Worm (Caenorhabditis elegans): Measurements from ENCODE around the gene cct-1.

Gene cct-1

ce11 chrII:8225914-8226313 is 40.7 kb downstream of the cct-1 start:
- TF ChIP-seq ztf-22 (GFP tag; optimal IDR thresholded peaks at IDR 0.05) (no peak), B0261.1 (tag; optimal IDR thresholded peaks at IDR 0.05) (no peak), lin-35 (GFP tag; optimal IDR thresholded peaks at IDR 0.05) (no peak), sdz-38 (tag; optimal IDR thresholded peaks at IDR 0.05) (no peak)

ce11 chrII:8226475-8226874 is 41.2 kb downstream of the cct-1 start:
- no peak for TF ChIP-seq ztf-6 (GFP tag; IDR thresholded peaks at IDR 0.05)
- TF ChIP-seq nhr-80 (tag; optimal IDR thresholded peaks at IDR 0.05) = peak; percentile 44
- peak; percentile 13 for TF ChIP-seq lin-54 (GFP tag; optimal IDR thresholded peaks at IDR 0.05)
- TF ChIP-seq ekl-4 (GFP tag; IDR thresholded peaks at IDR 0.05) = peak; percentile 14; the same call in 1 of the 2 replicates
- TF ChIP-seq unc-62 (GFP tag; optimal IDR thresholded peaks at IDR 0.05) = no peak
- peak; percentile 49; the same call in 1 of the 2 replicates for TF ChIP-seq hmg-1.2 (GFP tag; IDR thresholded peaks at IDR 0.05)
- TF ChIP-seq attf-5 (GFP tag; optimal IDR thresholded peaks at IDR 0.05) = no peak
- no peak for TF ChIP-seq mel-28 (tag; optimal IDR thresholded peaks at IDR 0.05; ENCODE audit: borderline replicate concordance)
- no peak for TF ChIP-seq F33H1.4 (GFP tag; IDR thresholded peaks at IDR 0.05)
- no peak for TF ChIP-seq egl-44 (GFP tag; IDR thresholded peaks at IDR 0.05)
- 0 out of 2 replicates have a peak, but pooled peaks have one; percentile 16 for TF ChIP-seq Y79H2A.3 (GFP tag; conservative IDR thresholded peaks at IDR 0.05)
- TF ChIP-seq lin-35 (GFP tag; optimal IDR thresholded peaks at IDR 0.05) = no peak

DNA sequence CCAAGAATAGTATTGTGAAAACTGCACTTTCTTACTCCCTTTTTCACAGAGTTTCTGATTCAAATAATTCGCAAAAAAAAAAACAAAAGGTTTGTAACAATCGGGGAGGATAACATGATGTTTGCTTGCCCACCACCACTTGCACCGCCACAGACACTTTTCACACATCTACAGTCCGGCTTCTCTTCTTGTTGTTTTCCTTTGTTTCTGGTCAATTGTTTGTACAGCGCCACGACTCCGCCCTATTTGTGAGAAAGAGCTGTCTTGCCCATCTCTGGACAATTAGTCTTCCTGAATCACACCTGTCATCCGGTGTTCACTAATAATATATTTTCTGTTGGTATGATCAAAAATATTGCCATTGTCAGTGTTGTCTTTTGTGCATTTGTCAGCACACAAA is 45.7 kb downstream of the cct-1 start, which contains the start of gene M110.9:
M110.9 (plus strand) TSS at position 301 of the 400 bp plus-strand sequence.
- TF ChIP-seq mes-4 (tag; optimal IDR thresholded peaks at IDR 0.05) (no peak), madf-3 (GFP tag; IDR thresholded peaks at IDR 0.05) (0 out of 2 replicates have a peak, but pooled peaks have one; percentile 27), hlh-12 (tag; optimal IDR thresholded peaks at IDR 0.05) (no peak), nfyb-1 (GFP tag; IDR thresholded peaks at IDR 0.05) (no peak), ekl-4 (GFP tag; IDR thresholded peaks at IDR 0.05) (no peak), mxl-1 (tag; optimal IDR thresholded peaks at IDR 0.05) (no peak)

ce11 chrII:8232489-8232888 is 47.2 kb downstream of the cct-1 start, which contains the start of gene M110.7:
Gene M110.7 (plus strand): TSS chrII:8232789.
- TF ChIP-seq efl-1 (GFP tag; optimal IDR thresholded peaks at IDR 0.05) (no peak), hmg-20 (GFP tag; IDR thresholded peaks at IDR 0.05) (no peak), Y67H2A.10 (GFP tag; conservative IDR thresholded peaks at IDR 0.05) (no peak), bed-2 (GFP tag; IDR thresholded peaks at IDR 0.05) (no peak), ZK185.1 (tag; optimal IDR thresholded peaks at IDR 0.05; ENCODE audit: poor library complexity, severe bottlenecking) (no peak), let-607 (tag; optimal IDR thresholded peaks at IDR 0.05) (no peak), dox-1 (GFP tag; IDR thresholded peaks at IDR 0.05) (no peak), tlf-1 (GFP tag; optimal IDR thresholded peaks at IDR 0.05) (no peak), F57A8.1 (GFP tag; optimal IDR thresholded peaks at IDR 0.05) (no peak), F23B12.7 (tag; optimal IDR thresholded peaks at IDR 0.05; ENCODE audit: insufficient read depth) (no peak), ztf-22 (GFP tag; optimal IDR thresholded peaks at IDR 0.05) (no peak), D2030.7 (GFP tag; IDR thresholded peaks at IDR 0.05) (no peak), Y95B8A.8 (GFP tag; IDR thresholded peaks at IDR 0.05) (no peak), attf-5 (GFP tag; optimal IDR thresholded peaks at IDR 0.05) (no peak), cebp-2 (GFP tag; IDR thresholded peaks at IDR 0.05) (no peak), ccch-3 (GFP tag; optimal IDR thresholded peaks at IDR 0.05) (no peak), unc-130 (GFP tag; optimal IDR thresholded peaks at IDR 0.05) (no peak), C17E4.6 (GFP tag; IDR thresholded peaks at IDR 0.05) (no peak), hsf-1 (GFP tag; IDR thresholded peaks at IDR 0.05) (no peak), snpc-1.1 (tag; optimal IDR thresholded peaks at IDR 0.05; ENCODE audit: insufficient read depth) (no peak)

All from whole organism, young adult.